Fruit fly (Drosophila melanogaster): ENCODE data around the gene His2Av.

His2Av gene

DNA sequence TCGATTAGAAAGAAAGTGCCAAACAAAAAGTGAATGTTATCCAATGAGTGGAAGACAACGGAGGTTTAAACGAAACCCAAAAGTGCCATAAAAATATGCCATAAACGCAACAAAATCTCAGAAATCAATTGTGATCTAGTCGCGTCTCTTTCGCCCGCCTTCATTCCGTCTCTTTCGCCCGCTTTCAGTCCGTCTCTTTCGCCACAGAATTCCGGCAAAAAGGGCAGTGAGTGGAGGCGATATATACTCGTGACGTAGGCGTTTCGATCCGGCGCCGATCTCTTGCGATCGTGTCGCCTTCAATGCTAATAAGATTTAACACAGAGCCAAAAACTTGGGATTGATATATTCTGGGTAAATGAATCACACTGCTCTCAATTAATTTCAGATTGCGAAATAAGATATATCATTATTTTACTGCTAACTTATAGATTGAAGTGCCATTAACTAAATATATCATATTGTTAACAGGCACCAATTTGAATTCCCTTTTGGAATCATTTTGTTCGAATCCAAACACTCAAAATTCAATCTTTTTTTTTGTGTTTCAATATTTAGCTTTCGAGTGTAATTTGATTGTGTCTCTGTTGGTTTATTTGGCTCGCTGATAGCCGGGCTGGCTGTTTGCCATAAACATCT, 21.5 kb downstream of the His2Av start (continued):
- no peak for TF ChIP-seq Hand (GFP tag; optimal IDR thresholded peaks at IDR 0.05)
- no peak for TF ChIP-seq Doc3 (GFP tag; IDR thresholded peaks at IDR 0.05; ENCODE audit: partially characterized antibody)
- peak; percentile 14 for TF ChIP-seq Bteb2 (GFP tag; optimal IDR thresholded peaks at IDR 0.05)
- no peak for TF ChIP-seq oc (tag; optimal IDR thresholded peaks at IDR 0.05)
- TF ChIP-seq vfl (GFP tag; optimal IDR thresholded peaks at IDR 0.05): no peak
- no peak for TF ChIP-seq CG2889 (GFP tag; IDR thresholded peaks at IDR 0.05)
- TF ChIP-seq run (tag; optimal IDR thresholded peaks at IDR 0.05): no peak
- TF ChIP-seq caup (GFP tag; optimal IDR thresholded peaks at IDR 0.05; ENCODE audit: severe bottlenecking): no peak
- no peak for TF ChIP-seq ranshi (GFP tag; IDR thresholded peaks at IDR 0.05)
- peak; percentile 51 for TF ChIP-seq pum (GFP tag; optimal IDR thresholded peaks at IDR 0.05)
- peak; percentile 18 for TF ChIP-seq CG12942 (GFP tag; optimal IDR thresholded peaks at IDR 0.05)
- TF ChIP-seq kni (GFP tag; optimal IDR thresholded peaks at IDR 0.05): no peak
- TF ChIP-seq CG13775 (GFP tag; optimal IDR thresholded peaks at IDR 0.05): peak; percentile 20
- no peak for TF ChIP-seq ems (GFP tag; optimal IDR thresholded peaks at IDR 0.05)
- peak; percentile 51 for TF ChIP-seq CG4328 (GFP tag; optimal IDR thresholded peaks at IDR 0.05)
- no peak for TF ChIP-seq CG10462 (GFP tag; optimal IDR thresholded peaks at IDR 0.05)
- no peak for TF ChIP-seq ase (GFP tag; IDR thresholded peaks at IDR 0.05)
- no peak for TF ChIP-seq CTCF (GFP tag; optimal IDR thresholded peaks at IDR 0.05)
- no peak for TF ChIP-seq CG8290 (GFP tag; optimal IDR thresholded peaks at IDR 0.05)
- peak in 1 of 2 experiments; percentile 18 for TF ChIP-seq CG8290 (tag; optimal IDR thresholded peaks at IDR 0.05)
- TF ChIP-seq CG9797 (GFP tag; optimal IDR thresholded peaks at IDR 0.05): no peak
- no peak for TF ChIP-seq CG10147 (GFP tag; optimal IDR thresholded peaks at IDR 0.05)
- no peak for TF ChIP-seq CG4404 (GFP tag; IDR thresholded peaks at IDR 0.05)
- no peak for TF ChIP-seq CG6791 (GFP tag; IDR thresholded peaks at IDR 0.05; ENCODE audit: partially characterized antibody)
- TF ChIP-seq Hr51 (GFP tag; optimal IDR thresholded peaks at IDR 0.05): peak; percentile 1 to 66
- TF ChIP-seq gfzf (GFP tag; optimal IDR thresholded peaks at IDR 0.05): no peak
- TF ChIP-seq E2f1 (GFP tag; IDR thresholded peaks at IDR 0.05): 0 out of 2 replicates have a peak, but pooled peaks have one; percentile 16
- TF ChIP-seq H2.0 (GFP tag; IDR thresholded peaks at IDR 0.05): no peak; the same call in 1 of the 2 replicates
- no peak for TF ChIP-seq Sin3A (optimal IDR thresholded peaks at IDR 0.05)
- TF ChIP-seq CG18476 (GFP tag; optimal IDR thresholded peaks at IDR 0.05): no peak
- TF ChIP-seq Aef1 (GFP tag; IDR thresholded peaks at IDR 0.05): no peak
- peak; percentile 65 for TF ChIP-seq grau (tag; optimal IDR thresholded peaks at IDR 0.05)
- no peak for TF ChIP-seq Myb (GFP tag; optimal IDR thresholded peaks at IDR 0.05)
- TF ChIP-seq NC2α (GFP tag; optimal IDR thresholded peaks at IDR 0.05): no peak
- no peak for TF ChIP-seq ewg (GFP tag; optimal IDR thresholded peaks at IDR 0.05)
- TF ChIP-seq trh (GFP tag; optimal IDR thresholded peaks at IDR 0.05): no peak
- TF ChIP-seq CG15601 (tag; optimal IDR thresholded peaks at IDR 0.05): peak; percentile 35
- TF ChIP-seq esg (GFP tag; conservative IDR thresholded peaks at IDR 0.05): no peak; the same call in 1 of the 2 replicates
- no peak for TF ChIP-seq Doc2 (GFP tag; IDR thresholded peaks at IDR 0.05)
- TF ChIP-seq CG16815 (GFP tag; optimal IDR thresholded peaks at IDR 0.05): no peak
- TF ChIP-seq bab2 (GFP tag; optimal IDR thresholded peaks at IDR 0.05): peak; percentile 50
- TF ChIP-seq disco-r (GFP tag; optimal IDR thresholded peaks at IDR 0.05): no peak
- no peak for TF ChIP-seq Dad (GFP tag; optimal IDR thresholded peaks at IDR 0.05)
- TF ChIP-seq Hmx (GFP tag; optimal IDR thresholded peaks at IDR 0.05): no peak
- no peak for TF ChIP-seq maf-S (GFP tag; optimal IDR thresholded peaks at IDR 0.05)
- no peak for TF ChIP-seq fru (optimal IDR thresholded peaks at IDR 0.05)
- no peak for TF ChIP-seq cas (GFP tag; IDR thresholded peaks at IDR 0.05)
- peak; percentile 65 for TF ChIP-seq CG13624 (GFP tag; optimal IDR thresholded peaks at IDR 0.05)
- TF ChIP-seq fd3F (GFP tag; optimal IDR thresholded peaks at IDR 0.05): peak; percentile 42
- TF ChIP-seq sima (GFP tag; optimal IDR thresholded peaks at IDR 0.05): no peak
- TF ChIP-seq pnt (GFP tag; optimal IDR thresholded peaks at IDR 0.05): peak; percentile 30
- TF ChIP-seq CG7786 (GFP tag; optimal IDR thresholded peaks at IDR 0.05): peak; percentile 27
